Worm (Caenorhabditis elegans): ENCODE data around the gene vit-5.
A peak's percentile ranks its signal among the peaks of the same experiment; 100 is the strongest.

DNA sequence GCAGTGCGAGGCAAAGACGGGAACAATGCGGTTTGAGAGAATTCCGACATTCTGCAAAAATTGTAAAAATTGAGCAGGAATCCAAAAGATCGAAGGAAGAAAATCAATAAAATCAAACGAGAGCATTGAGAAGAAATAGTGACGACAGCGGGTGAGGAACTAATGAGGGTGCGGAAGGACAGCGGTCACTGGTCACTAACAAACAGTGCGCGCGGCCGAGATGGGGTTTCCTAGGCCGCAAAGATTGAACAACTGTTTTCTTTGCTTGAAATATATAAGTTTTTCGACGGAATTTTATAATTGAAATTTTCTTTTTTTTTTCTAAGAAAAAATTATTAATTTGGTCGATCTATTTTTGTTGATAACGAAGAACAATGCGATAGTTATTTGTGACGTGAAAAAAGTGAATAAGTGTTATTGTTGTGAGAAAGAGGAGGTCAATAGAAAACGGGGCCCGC, 8.3 kb downstream of the vit-5 start, which contains the start of gene unc-78:
- TF ChIP-seq aly-1 (tag; optimal IDR thresholded peaks at IDR 0.05) (peak; percentile 3), ama-1 (optimal IDR thresholded peaks at IDR 0.05) (no peak)
